Worm (Caenorhabditis elegans) whole organism, mixed stage, embryonic: Measurements from ENCODE around the gene C14C10.1.

Source experiments
- M03D4.4 ChIP-seq: sonication (generic microtip); optimal IDR thresholded peaks from 2 replicates; lab custom pipeline; 2017; ENCODE audit warnings: mild to moderate bottlenecking, missing genetic modification characterization, missing compliant biosample characterization
- bed-3 ChIP-seq: fragments of 200-800 bp; sonication (Bioruptor generic); optimal IDR thresholded peaks from 3 replicates; lab custom pipeline; 2018; ENCODE audit warnings: mild to moderate bottlenecking, missing genetic modification characterization, moderate library complexity, missing compliant biosample characterization
- blmp-1 ChIP-seq: fragments of 150-350 bp; optimal IDR thresholded peaks from 2 replicates; lab custom pipeline; 2014; ENCODE audit warnings: missing biosample characterization, missing genetic modification characterization
- ceh-39 ChIP-seq: fragments of 150-350 bp; optimal IDR thresholded peaks from 2 replicates; lab custom pipeline; 2014; ENCODE audit warnings: missing biosample characterization, missing genetic modification characterization
- ceh-83 ChIP-seq: fragments of 200-800 bp; sonication (Bioruptor generic); optimal IDR thresholded peaks from 2 replicates; lab custom pipeline; 2018; ENCODE audit warnings: mild to moderate bottlenecking, missing genetic modification characterization, missing compliant biosample characterization
- drap-1 ChIP-seq: fragments of 200-800 bp; sonication (Bioruptor generic); optimal IDR thresholded peaks from 3 replicates; lab custom pipeline; 2018; ENCODE audit warnings: mild to moderate bottlenecking, missing genetic modification characterization, missing compliant biosample characterization
- elt-1 ChIP-seq: sonication (generic microtip); optimal IDR thresholded peaks from 2 replicates; lab custom pipeline; 2017; ENCODE audit warnings: missing genetic modification characterization, mild to moderate bottlenecking, missing compliant biosample characterization, antibody characterized with exemption, moderate library complexity, borderline replicate concordance; ENCODE audit not compliant: insufficient read depth
- elt-3 ChIP-seq: fragments of 150-350 bp; optimal IDR thresholded peaks from 2 replicates; lab custom pipeline; 2014; ENCODE audit warnings: missing biosample characterization, missing genetic modification characterization
- flh-1 ChIP-seq: fragments of 200-800 bp; sonication (Bioruptor generic); optimal IDR thresholded peaks from 2 replicates; lab custom pipeline; 2018; ENCODE audit warnings: mild to moderate bottlenecking, missing genetic modification characterization, moderate library complexity, missing compliant biosample characterization
- ham-2 ChIP-seq: fragments of 200-800 bp; sonication (Bioruptor generic); optimal IDR thresholded peaks from 2 replicates; lab custom pipeline; 2018; ENCODE audit warnings: mild to moderate bottlenecking, missing genetic modification characterization, missing compliant biosample characterization
- hlh-1 ChIP-seq: fragments of 150-350 bp; optimal IDR thresholded peaks from 2 replicates; lab custom pipeline; 2014; ENCODE audit warnings: missing biosample characterization, missing genetic modification reagents, missing genetic modification characterization
- lin-13 ChIP-seq: fragments of 150-350 bp; optimal IDR thresholded peaks from 2 replicates; lab custom pipeline; 2014; ENCODE audit warnings: missing biosample characterization, missing genetic modification characterization
- lin-32 ChIP-seq: fragments of 200-800 bp; sonication (Bioruptor generic); optimal IDR thresholded peaks from 2 replicates; lab custom pipeline; 2018; ENCODE audit warnings: mild to moderate bottlenecking, missing genetic modification characterization, missing compliant biosample characterization
- lsy-2 ChIP-seq: fragments of 150-350 bp; optimal IDR thresholded peaks from 2 replicates; lab custom pipeline; 2014; ENCODE audit warnings: missing biosample characterization, missing genetic modification characterization
- mab-5 ChIP-seq: fragments of 150-350 bp; optimal IDR thresholded peaks from 2 replicates; lab custom pipeline; 2014; ENCODE audit warnings: missing biosample characterization, missing genetic modification characterization
- mep-1 ChIP-seq: fragments of 150-350 bp; optimal IDR thresholded peaks from 2 replicates; lab custom pipeline; 2017; ENCODE audit warnings: missing biosample characterization, missing genetic modification reagents, missing genetic modification characterization, inconsistent platforms
- nhr-12 ChIP-seq: fragments of 150-350 bp; optimal IDR thresholded peaks from 2 replicates; lab custom pipeline; 2014; ENCODE audit warnings: missing biosample characterization, missing genetic modification characterization
- nhr-2 ChIP-seq: fragments of 150-350 bp; optimal IDR thresholded peaks from 2 replicates; lab custom pipeline; 2014; ENCODE audit warnings: missing biosample characterization, missing genetic modification characterization
- nhr-28 ChIP-seq: fragments of 150-350 bp; optimal IDR thresholded peaks from 2 replicates; lab custom pipeline; 2014; ENCODE audit warnings: missing biosample characterization, missing genetic modification characterization
- nhr-76 ChIP-seq: sonication (generic microtip); optimal IDR thresholded peaks from 2 replicates; lab custom pipeline; 2017; ENCODE audit warnings: missing biosample characterization, missing genetic modification characterization
- pha-4 ChIP-seq: fragments of 150-350 bp; optimal IDR thresholded peaks from 2 replicates; lab custom pipeline; 2018; ENCODE audit warnings: missing biosample characterization, missing genetic modification reagents, missing genetic modification characterization
- sem-2 ChIP-seq: fragments of 200-800 bp; sonication (Bioruptor generic); optimal IDR thresholded peaks from 2 replicates; lab custom pipeline; 2018; ENCODE audit warnings: mild to moderate bottlenecking, missing genetic modification characterization, missing compliant biosample characterization
- snpc-4 ChIP-seq: fragments of 150-350 bp; optimal IDR thresholded peaks from 2 replicates; lab custom pipeline; 2014; ENCODE audit warnings: missing biosample characterization, missing genetic modification characterization
- sptf-1 ChIP-seq: sonication (generic microtip); optimal IDR thresholded peaks from 2 replicates; lab custom pipeline; 2017; ENCODE audit warnings: mild to moderate bottlenecking, missing genetic modification characterization, moderate library complexity, missing compliant biosample characterization
- tbx-8 ChIP-seq: fragments of 200-800 bp; sonication (Bioruptor generic); optimal IDR thresholded peaks from 2 replicates; lab custom pipeline; 2018; ENCODE audit warnings: mild to moderate bottlenecking, missing genetic modification characterization, moderate library complexity, missing compliant biosample characterization
- unc-120 ChIP-seq: sonication (generic microtip); optimal IDR thresholded peaks from 2 replicates; lab custom pipeline; 2017; ENCODE audit warnings: missing genetic modification characterization, missing compliant biosample characterization; ENCODE audit not compliant: poor library complexity, severe bottlenecking
- unc-39 ChIP-seq: fragments of 150-350 bp; optimal IDR thresholded peaks from 2 replicates; lab custom pipeline; 2014; ENCODE audit warnings: missing biosample characterization, missing genetic modification characterization
- unc-62 ChIP-seq: fragments of 150-350 bp; optimal IDR thresholded peaks from 2 replicates; lab custom pipeline; 2014; ENCODE audit warnings: missing biosample characterization, missing genetic modification reagents, missing genetic modification characterization
- zip-8 ChIP-seq: fragments of 150-350 bp; optimal IDR thresholded peaks from 2 replicates; lab custom pipeline; 2014; ENCODE audit warnings: missing biosample characterization, missing genetic modification characterization
- ztf-11 ChIP-seq: fragments of 150-350 bp; optimal IDR thresholded peaks from 2 replicates; lab custom pipeline; 2014; ENCODE audit warnings: missing biosample characterization, missing genetic modification characterization

Gene C14C10.1

ce11 chrV:12556904-12557303 is 31.2 kb upstream of the C14C10.1 start:
- TF ChIP-seq mab-5 (tag; lab: Kevin White, UChicago) = no peak
- no peak for TF ChIP-seq lin-32 (GFP tag; lab: Kevin White, UChicago)
- TF ChIP-seq unc-39 (tag; lab: Kevin White, UChicago) = no peak
- TF ChIP-seq nhr-28 (tag; lab: Kevin White, UChicago) = no peak
- TF ChIP-seq ceh-39 (tag; lab: Kevin White, UChicago) = no peak
- TF ChIP-seq nhr-76 (tag; lab: Kevin White, UChicago) = no peak
- no peak for TF ChIP-seq mep-1 (tag; lab: Kevin White, UChicago)
- TF ChIP-seq drap-1 = no peak
- TF ChIP-seq unc-120 (tag; lab: Kevin White, UChicago) = no peak
- no peak for TF ChIP-seq blmp-1 (tag; lab: Kevin White, UChicago)
- TF ChIP-seq ztf-11 = no peak
- TF ChIP-seq ceh-83 = no peak
- TF ChIP-seq elt-1 (tag; lab: Kevin White, UChicago) = no peak
- no peak for TF ChIP-seq snpc-4 (tag; lab: Kevin White, UChicago)
- no peak for TF ChIP-seq sptf-1 (tag; lab: Kevin White, UChicago)
- TF ChIP-seq flh-1 (GFP tag; lab: Kevin White, UChicago) = no peak
- TF ChIP-seq nhr-12 (tag; lab: Kevin White, UChicago) = no peak

- no peak for TF ChIP-seq unc-120 (tag; lab: Kevin White, UChicago)
- TF ChIP-seq mep-1 (tag; lab: Kevin White, UChicago) = no peak
- no peak for TF ChIP-seq lin-13 (tag; lab: Kevin White, UChicago)
- TF ChIP-seq snpc-4 (tag; lab: Kevin White, UChicago) = no peak
- no peak for TF ChIP-seq unc-62 (GFP tag; lab: Kevin White, UChicago)
- TF ChIP-seq ceh-83 = no peak
- no peak for TF ChIP-seq zip-8 (tag; lab: Kevin White, UChicago)
- no peak for TF ChIP-seq lsy-2
- no peak for TF ChIP-seq flh-1 (GFP tag; lab: Kevin White, UChicago)
- no peak for TF ChIP-seq ztf-11
- no peak for TF ChIP-seq M03D4.4
Observed at ce11 chrV:12560328-12560782, 27.8 kb upstream of the C14C10.1 start, which contains the start of gene sel-1. Gene sel-1 (plus strand): TSS chrV:12560732.

ce11 chrV:12563187-12563586 is 24.9 kb upstream of the C14C10.1 start, which contains the start of gene mrps-5:
Gene mrps-5 (plus strand): TSS chrV:12563487.
- TF ChIP-seq nhr-12 (tag; lab: Kevin White, UChicago) (no peak), unc-120 (tag; lab: Kevin White, UChicago) (no peak), mep-1 (tag; lab: Kevin White, UChicago) (no peak), blmp-1 (tag; lab: Kevin White, UChicago) (no peak), elt-1 (tag; lab: Kevin White, UChicago) (no peak), nhr-2 (tag; lab: Kevin White, UChicago) (no peak), hlh-1 (tag; lab: Kevin White, UChicago) (no peak), ham-2 (no peak), ceh-39 (tag; lab: Kevin White, UChicago) (no peak), ceh-83 (no peak), elt-3 (tag; lab: Kevin White, UChicago) (no peak), zip-8 (tag; lab: Kevin White, UChicago) (no peak), bed-3 (GFP tag; lab: Kevin White, UChicago) (no peak), tbx-8 (no peak), sem-2 (no peak), ztf-11 (no peak), nhr-76 (tag; lab: Kevin White, UChicago) (no peak), M03D4.4 (no peak)

ce11 chrV:12564902-12565301 is 23.2 kb upstream of the C14C10.1 start:
- no peak for TF ChIP-seq tbx-8
- no peak for TF ChIP-seq elt-3 (tag; lab: Kevin White, UChicago)
- TF ChIP-seq pha-4 (tag; lab: Kevin White, UChicago) = no peak
- TF ChIP-seq lin-32 (GFP tag; lab: Kevin White, UChicago) = no peak

ce11 chrV:12567312-12567711 is 20.8 kb upstream of the C14C10.1 start:
- TF ChIP-seq nhr-2 (tag; lab: Kevin White, UChicago) (no peak), ceh-83 (no peak)
